Worm (Caenorhabditis elegans): ENCODE results near the gene M03E7.3.
"Not testable (repeated sequence)": the region's sequence is repeated elsewhere in the genome, so short reads cannot be mapped to it uniquely, and the experiment has no call there.

M03E7.3 gene

DNA sequence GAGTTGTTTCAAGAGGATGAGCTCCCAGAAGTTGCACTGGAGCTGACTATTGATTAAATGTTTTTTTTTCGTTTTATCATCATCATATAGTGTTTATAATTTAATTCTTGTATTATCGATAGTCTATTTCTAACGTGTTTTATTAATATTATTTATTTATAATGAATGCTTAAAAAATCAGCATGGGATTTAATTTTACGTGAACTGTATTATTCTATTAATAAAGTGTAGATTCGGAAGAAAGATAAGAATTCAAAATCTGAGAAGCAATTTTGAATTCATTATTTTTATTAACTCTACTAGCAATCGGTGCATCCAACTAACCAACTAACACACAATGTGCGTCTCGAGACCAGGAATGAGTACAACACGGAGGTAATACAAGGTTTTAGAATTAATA is 48.5 kb downstream of the M03E7.3 start, which contains the start of gene C14C11.1:
Gene C14C11.1, plus strand, starts transcription at position 301 of the 400 bp plus-strand sequence.
- TF ChIP-seq nhr-2 (tag; optimal IDR thresholded peaks at IDR 0.05); sem-2 (GFP tag; optimal IDR thresholded peaks at IDR 0.05); lin-32 (GFP tag; optimal IDR thresholded peaks at IDR 0.05): not testable (repeated sequence)

All from whole organism, mixed stage, embryonic.